Worm (Caenorhabditis elegans) whole organism, L3 larva: Measurements from ENCODE around the gene fbxa-135.
A peak's percentile ranks its signal among the peaks of the same experiment; 100 is the strongest.

Experiments
- ZK546.5 ChIP-seq: sonication (generic microtip); optimal IDR thresholded peaks from 2 replicates; lab custom pipeline; 2017; ENCODE audit warnings: missing biosample characterization, missing genetic modification characterization
- ama-1 ChIP-seq: fragments of 150-350 bp; optimal IDR thresholded peaks from 2 replicates; lab custom pipeline; 2018
- ceh-16 ChIP-seq: sonication (generic microtip); optimal IDR thresholded peaks from 2 replicates; lab custom pipeline; 2017; ENCODE audit warnings: missing biosample characterization, missing genetic modification characterization
- ceh-82 ChIP-seq: fragments of 150-350 bp; optimal IDR thresholded peaks from 2 replicates; lab custom pipeline; 2014; ENCODE audit warnings: missing biosample characterization, missing genetic modification characterization
- ceh-9 ChIP-seq: sonication (generic microtip); optimal IDR thresholded peaks from 2 replicates; lab custom pipeline; 2018; ENCODE audit warnings: missing biosample characterization, missing genetic modification characterization
- egl-27 ChIP-seq: sonication (generic microtip); optimal IDR thresholded peaks from 4 replicates; lab custom pipeline; 2017; ENCODE audit warnings: missing biosample characterization, missing genetic modification reagents, missing genetic modification characterization
- egl-5 ChIP-seq: fragments of 150-350 bp; optimal IDR thresholded peaks from 2 replicates; lab custom pipeline; 2017; ENCODE audit warnings: missing biosample characterization, missing genetic modification reagents, missing genetic modification characterization, inconsistent platforms
- elt-1 ChIP-seq: fragments of 150-350 bp; optimal IDR thresholded peaks from 2 replicates; lab custom pipeline; 2014; ENCODE audit warnings: missing biosample characterization, missing genetic modification characterization
- elt-2 ChIP-seq: sonication (generic microtip); optimal IDR thresholded peaks from 2 replicates; lab custom pipeline; 2016; ENCODE audit warnings: missing genetic modification reagents, mild to moderate bottlenecking, missing genetic modification characterization, missing compliant biosample characterization
- eor-1 ChIP-seq, 2 experiments: fragments of 150-350 bp; optimal IDR thresholded peaks; 2 replicates each; lab custom pipeline; 2014 to 2018; ENCODE audit warnings: missing biosample characterization in 2 of 2, missing genetic modification characterization in 2 of 2
- fkh-10 ChIP-seq: sonication (generic microtip); optimal IDR thresholded peaks from 2 replicates; lab custom pipeline; 2017; ENCODE audit warnings: missing biosample characterization, missing genetic modification reagents, missing genetic modification characterization
- fkh-2 ChIP-seq: fragments of 150-350 bp; optimal IDR thresholded peaks from 2 replicates; lab custom pipeline; 2014; ENCODE audit warnings: missing biosample characterization, missing genetic modification reagents, missing genetic modification characterization
- fos-1 ChIP-seq: fragments of 150-350 bp; optimal IDR thresholded peaks from 2 replicates; lab custom pipeline; 2014; ENCODE audit warnings: missing biosample characterization, missing genetic modification characterization
- hmg-11 ChIP-seq: sonication (generic microtip); optimal IDR thresholded peaks from 2 replicates; lab custom pipeline; 2016; ENCODE audit warnings: missing genetic modification characterization, missing compliant biosample characterization
- lin-39 ChIP-seq: fragments of 150-350 bp; optimal IDR thresholded peaks from 2 replicates; lab custom pipeline; 2018; ENCODE audit warnings: missing biosample characterization, missing genetic modification reagents, missing genetic modification characterization
- mdl-1 ChIP-seq: fragments of 150-350 bp; optimal IDR thresholded peaks from 2 replicates; lab custom pipeline; 2014; ENCODE audit warnings: missing biosample characterization, missing genetic modification characterization
- nfya-1 ChIP-seq: sonication (generic microtip); optimal IDR thresholded peaks from 2 replicates; lab custom pipeline; 2017; ENCODE audit warnings: missing genetic modification characterization, mild to moderate bottlenecking, missing compliant biosample characterization, antibody characterized with exemption, moderate library complexity; ENCODE audit not compliant: insufficient read depth
- nhr-11 ChIP-seq: fragments of 150-350 bp; optimal IDR thresholded peaks from 2 replicates; lab custom pipeline; 2014; ENCODE audit warnings: missing biosample characterization, missing genetic modification characterization
- nhr-12 ChIP-seq: fragments of 150-350 bp; optimal IDR thresholded peaks from 2 replicates; lab custom pipeline; 2014; ENCODE audit warnings: missing biosample characterization, missing genetic modification characterization
- nhr-23 ChIP-seq: fragments of 150-350 bp; optimal IDR thresholded peaks from 2 replicates; lab custom pipeline; 2014; ENCODE audit warnings: missing biosample characterization, missing genetic modification reagents, missing genetic modification characterization
- nhr-237 ChIP-seq: fragments of 150-350 bp; optimal IDR thresholded peaks from 2 replicates; lab custom pipeline; 2014; ENCODE audit warnings: missing biosample characterization, missing genetic modification characterization
- nhr-25 ChIP-seq: sonication (generic microtip); optimal IDR thresholded peaks from 2 replicates; lab custom pipeline; 2017; ENCODE audit warnings: missing biosample characterization, missing genetic modification characterization
- nhr-67 ChIP-seq: fragments of 150-350 bp; optimal IDR thresholded peaks from 2 replicates; lab custom pipeline; 2014; ENCODE audit warnings: missing biosample characterization, missing genetic modification characterization
- nhr-77 ChIP-seq: fragments of 150-350 bp; optimal IDR thresholded peaks from 2 replicates; lab custom pipeline; 2014; ENCODE audit warnings: missing biosample characterization, missing genetic modification characterization
- pha-4 ChIP-seq: fragments of 150-350 bp; optimal IDR thresholded peaks from 2 replicates; lab custom pipeline; 2014; ENCODE audit warnings: missing biosample characterization, missing genetic modification reagents, missing genetic modification characterization
- pqm-1 ChIP-seq: fragments of 150-350 bp; optimal IDR thresholded peaks from 2 replicates; lab custom pipeline; 2017; ENCODE audit warnings: missing biosample characterization, missing genetic modification characterization, inconsistent platforms
- sea-2 ChIP-seq: fragments of 150-350 bp; sonication (generic microtip); optimal IDR thresholded peaks from 4 replicates; lab custom pipeline; 2014; ENCODE audit warnings: missing biosample characterization, missing genetic modification reagents, missing genetic modification characterization
- skn-1 ChIP-seq: fragments of 150-350 bp; optimal IDR thresholded peaks from 2 replicates; lab custom pipeline; 2014; ENCODE audit warnings: missing biosample characterization, missing genetic modification characterization
- snpc-4 ChIP-seq: fragments of 150-350 bp; optimal IDR thresholded peaks from 2 replicates; lab custom pipeline; 2014; ENCODE audit warnings: missing biosample characterization, missing genetic modification characterization
- tbx-2 ChIP-seq: sonication (generic microtip); optimal IDR thresholded peaks from 2 replicates; lab custom pipeline; 2016; ENCODE audit warnings: mild to moderate bottlenecking, missing genetic modification characterization, missing compliant biosample characterization
- unc-39 ChIP-seq: sonication (generic microtip); optimal IDR thresholded peaks from 4 replicates; lab custom pipeline; 2017; ENCODE audit warnings: missing biosample characterization, missing genetic modification characterization
- zag-1 ChIP-seq: fragments of 150-350 bp; optimal IDR thresholded peaks from 2 replicates; lab custom pipeline; 2014; ENCODE audit warnings: missing biosample characterization, missing genetic modification characterization
- ztf-11 ChIP-seq: fragments of 150-350 bp; optimal IDR thresholded peaks from 2 replicates; lab custom pipeline; 2014; ENCODE audit warnings: missing biosample characterization, missing genetic modification characterization
- ztf-4 ChIP-seq: fragments of 150-350 bp; optimal IDR thresholded peaks from 2 replicates; lab custom pipeline; 2014; ENCODE audit warnings: missing biosample characterization, missing genetic modification characterization

Gene fbxa-135

DNA sequence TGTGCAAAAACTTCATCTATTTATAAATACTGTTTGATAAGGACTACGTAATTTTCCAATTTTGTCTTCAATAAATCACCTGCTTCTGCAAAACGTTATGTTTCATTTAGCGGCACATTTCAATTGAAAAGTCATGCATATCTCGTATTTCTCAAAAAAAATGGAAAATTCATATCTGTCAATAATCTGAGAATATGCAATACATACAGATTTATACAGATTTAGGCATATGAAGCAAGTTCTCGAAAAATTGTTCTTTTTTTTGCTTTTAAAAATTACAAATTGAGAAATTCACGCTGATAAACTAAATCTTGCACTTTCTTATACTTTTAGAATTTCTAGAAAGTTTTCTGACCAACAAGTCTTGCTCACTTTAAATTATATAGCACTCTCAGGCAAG lies 42.1 kb downstream of the fbxa-135 start, which contains the start of gene T26H5.11:
Gene T26H5.11 (minus strand): TSS at position 101 of the 400 bp plus-strand sequence.
- TF ChIP-seq ceh-16 (tag; lab: Kevin White, UChicago) (no peak), nhr-25 (no peak), nhr-237 (tag; lab: Kevin White, UChicago) (no peak), nhr-23 (tag; lab: Kevin White, UChicago) (no peak), nhr-77 (tag; lab: Kevin White, UChicago) (no peak), ztf-11 (tag; lab: Kevin White, UChicago) (no peak), hmg-11 (tag; lab: Kevin White, UChicago) (no peak), ZK546.5 (tag; lab: Kevin White, UChicago) (no peak), unc-39 (tag; lab: Kevin White, UChicago) (no peak), zag-1 (no peak), ceh-82 (tag; lab: Kevin White, UChicago) (no peak), fkh-2 (tag; lab: Kevin White, UChicago) (no peak), ztf-4 (no peak), elt-2 (tag; lab: Kevin White, UChicago) (no peak), nhr-11 (tag; lab: Kevin White, UChicago) (no peak), pha-4 (tag; lab: Kevin White, UChicago) (no peak), egl-27 (tag; lab: Kevin White, UChicago) (no peak), lin-39 (tag; lab: Kevin White, UChicago) (no peak)

DNA sequence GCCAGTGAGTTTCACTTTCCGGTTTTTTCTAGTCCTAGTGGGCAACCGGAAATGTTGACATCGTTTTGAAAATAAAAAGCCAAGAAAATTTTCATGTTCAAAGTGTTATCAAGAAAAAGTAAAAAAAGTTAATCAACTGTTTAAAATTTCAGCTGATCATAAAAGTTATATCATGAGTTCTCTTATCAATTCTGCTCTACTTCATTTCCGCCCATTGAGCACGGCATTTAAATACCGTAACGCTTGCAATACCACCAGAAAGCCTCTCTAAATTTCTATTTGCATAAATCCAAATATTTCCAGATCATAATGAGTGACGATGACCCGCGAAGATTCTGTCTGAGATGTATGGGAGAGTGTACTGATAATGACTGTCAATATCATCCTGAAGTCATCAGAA lies 42.6 kb downstream of the fbxa-135 start, which contains the start of gene T26H5.9:
Gene T26H5.9 (plus strand): TSS at position 302 of the 400 bp plus-strand sequence.
- TF ChIP-seq pqm-1 (tag; lab: Kevin White, UChicago) (peak; percentile 12), nhr-12 (no peak), elt-2 (tag; lab: Kevin White, UChicago) (peak; percentile 65)

DNA sequence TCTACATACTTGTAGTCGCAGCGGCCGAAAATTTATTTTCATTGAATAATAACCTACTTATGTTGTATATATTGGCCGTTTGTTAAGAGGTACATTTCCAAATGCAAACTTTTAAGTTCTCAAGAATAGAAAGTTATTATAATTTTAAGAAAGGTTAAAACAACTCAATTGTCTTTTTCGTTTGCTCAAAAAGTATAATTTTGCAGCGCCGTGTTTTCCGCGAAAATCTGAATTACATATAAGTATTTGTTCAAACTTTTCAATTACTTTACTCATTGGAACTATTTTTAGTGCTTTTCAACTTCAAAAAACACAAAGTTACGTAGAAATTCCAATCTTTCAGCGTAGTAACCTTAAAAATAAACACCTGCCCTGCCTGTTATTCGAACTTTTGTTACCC lies 43.4 kb downstream of the fbxa-135 start, which contains the start of gene srh-239:
Gene srh-239 (plus strand): TSS at position 301 of the 400 bp plus-strand sequence.
- TF ChIP-seq lin-39 (tag; lab: Kevin White, UChicago) (no peak), ama-1 (no peak), eor-1 (tag; optimal IDR thresholded peaks at IDR 0.05; lab: Kevin White, UChicago) (no peak), snpc-4 (tag; lab: Kevin White, UChicago) (no peak), mdl-1 (no peak), ceh-9 (tag; lab: Kevin White, UChicago) (no peak), egl-5 (no peak), hmg-11 (tag; lab: Kevin White, UChicago) (no peak), tbx-2 (tag; lab: Kevin White, UChicago) (no peak), nhr-25 (no peak), fkh-10 (GFP tag; lab: Kevin White, UChicago) (no peak), nhr-67 (tag; lab: Kevin White, UChicago) (no peak)

- TF ChIP-seq nfya-1 (tag; lab: Kevin White, UChicago) (no peak), nhr-77 (tag; lab: Kevin White, UChicago) (no peak), ceh-16 (tag; lab: Kevin White, UChicago) (no peak), pqm-1 (tag; lab: Kevin White, UChicago) (peak; percentile 77), snpc-4 (tag; lab: Kevin White, UChicago) (no peak), tbx-2 (tag; lab: Kevin White, UChicago) (no peak), elt-2 (tag; lab: Kevin White, UChicago) (peak; percentile 81)
- TF ChIP-seq, all 47 proteins: peak for 2
Observed at ce11 chrV:15448408-15448807, 46.3 kb downstream of the fbxa-135 start, which contains the start of gene T26H5.4. TSS of gene T26H5.4 (minus strand) at chrV:15448701.

- TF ChIP-seq ceh-82 (tag; lab: Kevin White, UChicago): no peak
- TF ChIP-seq elt-2 (tag; lab: Kevin White, UChicago): peak; percentile 40
Observed at ce11 chrV:15448865-15449264, 46.8 kb downstream of the fbxa-135 start, which contains the start of gene T26H5.14. TSS of gene T26H5.14 (plus strand) at chrV:15449165.

DNA sequence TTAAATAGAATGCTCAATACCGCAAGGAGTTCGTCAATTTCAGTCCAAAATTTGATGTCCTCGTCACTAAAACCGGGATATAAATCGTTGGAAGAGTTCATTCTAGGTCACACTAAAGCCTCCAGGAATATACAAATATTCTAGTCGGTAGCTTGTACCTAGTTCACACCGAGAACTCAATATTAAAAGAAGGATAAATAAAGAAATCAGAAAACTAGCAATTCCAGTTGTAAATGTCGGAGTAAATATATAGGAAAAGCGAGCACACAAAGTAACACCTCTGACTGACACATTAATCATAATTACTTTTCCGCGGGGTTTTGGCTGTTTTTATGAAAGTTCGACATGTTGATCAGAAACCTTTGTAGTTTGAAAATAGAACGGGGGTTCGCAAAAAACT lies 49.4 kb downstream of the fbxa-135 start, which contains the start of gene srw-33:
Gene srw-33 (minus strand): TSS at position 101 of the 400 bp plus-strand sequence.
- no peak for TF ChIP-seq skn-1
- TF ChIP-seq ceh-16 (tag; lab: Kevin White, UChicago): no peak
- TF ChIP-seq fkh-2 (tag; lab: Kevin White, UChicago): no peak
- TF ChIP-seq sea-2 (GFP tag; lab: Kevin White, UChicago): no peak
- TF ChIP-seq elt-1 (tag; lab: Kevin White, UChicago): no peak
- TF ChIP-seq fos-1 (tag; lab: Kevin White, UChicago): no peak
